Fruit fly (Drosophila melanogaster) whole organism, pupa: ENCODE measurements around the gene CG31559.

Experiments used
- CG12605 ChIP-seq: fragments of 200-800 bp; sonication (Bioruptor generic); IDR thresholded peaks from 2 replicates; pipeline ENCODE4 v1.3.6; 2022; ENCODE audit warnings: missing biosample characterization, missing genetic modification characterization
- CG13204 ChIP-seq: fragments of 200-800 bp; sonication (Bioruptor generic); optimal IDR thresholded peaks from 2 replicates; lab custom pipeline; 2018; ENCODE audit warnings: missing biosample characterization, mild to moderate bottlenecking, missing genetic modification characterization, moderate library complexity
- CG15710 ChIP-seq: fragments of 200-800 bp; sonication (Bioruptor generic); optimal IDR thresholded peaks from 2 replicates; lab custom pipeline; 2018; ENCODE audit warnings: missing biosample characterization, mild to moderate bottlenecking, missing genetic modification characterization, moderate library complexity
- CG17806 ChIP-seq: fragments of 200-800 bp; sonication (Bioruptor generic); optimal IDR thresholded peaks from 2 replicates; lab custom pipeline; 2018; ENCODE audit warnings: missing biosample characterization, mild to moderate bottlenecking, missing genetic modification characterization, moderate library complexity
- CG32121 ChIP-seq: fragments of 200-800 bp; sonication (Bioruptor generic); IDR thresholded peaks from 2 replicates; pipeline ENCODE4 v1.3.6; 2022; ENCODE audit warnings: missing biosample characterization, missing genetic modification characterization
- CG8301 ChIP-seq: fragments of 200-800 bp; sonication (Bioruptor generic); optimal IDR thresholded peaks from 2 replicates; lab custom pipeline; 2018; ENCODE audit warnings: missing biosample characterization, mild to moderate bottlenecking, missing genetic modification characterization
- CG9948 ChIP-seq: fragments of 200-800 bp; sonication (Bioruptor generic); optimal IDR thresholded peaks from 2 replicates; lab custom pipeline; 2018; ENCODE audit warnings: missing biosample characterization, mild to moderate bottlenecking, missing genetic modification characterization, moderate library complexity
- EcR ChIP-seq: fragments of 200-800 bp; sonication (Bioruptor generic); optimal IDR thresholded peaks from 3 replicates; lab custom pipeline; 2019; ENCODE audit warnings: missing biosample characterization, missing genetic modification characterization, mild to moderate bottlenecking, moderate library complexity, missing genetic modification reagents
- fd96Ca ChIP-seq: fragments of 200-800 bp; sonication (Bioruptor generic); IDR thresholded peaks from 3 replicates; pipeline ENCODE4 v1.3.6; 2022; ENCODE audit warnings: missing biosample characterization, missing genetic modification characterization
- gl ChIP-seq: fragments of 200-800 bp; sonication (Bioruptor generic); optimal IDR thresholded peaks from 2 replicates; lab custom pipeline; 2018; ENCODE audit warnings: missing biosample characterization, mild to moderate bottlenecking, missing genetic modification characterization
- rn ChIP-seq: fragments of 200-800 bp; sonication (Bioruptor generic); IDR thresholded peaks from 2 replicates; pipeline ENCODE4 v1.3.6; 2022; ENCODE audit warnings: missing biosample characterization, missing genetic modification characterization

DNA sequence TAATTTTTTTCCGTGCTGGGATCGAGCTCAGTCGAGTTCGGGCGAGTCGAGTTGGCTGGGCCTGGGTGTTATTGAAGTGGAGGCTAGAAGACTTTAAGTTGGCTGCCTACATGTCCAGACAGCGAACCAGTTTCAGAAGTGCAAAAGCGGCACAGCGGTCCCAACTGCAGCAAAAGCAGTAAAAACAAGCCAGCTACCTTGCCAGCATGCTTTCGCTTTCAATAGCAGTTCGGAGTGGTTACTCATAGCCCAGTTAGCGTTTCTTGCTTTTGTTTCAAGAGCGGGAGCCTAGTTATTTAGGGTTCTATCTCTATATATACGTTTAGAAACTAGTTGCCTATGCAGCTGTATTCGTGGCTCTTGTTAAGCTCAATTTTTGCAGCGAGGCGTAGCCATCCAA is 54.3 kb downstream of the CG31559 start:
- TF ChIP-seq CG12605 (GFP tag; lab: Robert Waterston, UW) (no peak), CG8301 (no peak), rn (GFP tag; lab: Robert Waterston, UW) (no peak), CG32121 (no peak), gl (tag; lab: Kevin White, UChicago) (no peak), CG9948 (no peak), EcR (no peak), CG17806 (tag; lab: Kevin White, UChicago) (no peak), fd96Ca (GFP tag; lab: Robert Waterston, UW) (no peak), CG13204 (GFP tag; lab: Kevin White, UChicago) (no peak), CG15710 (tag; lab: Kevin White, UChicago) (no peak)
